Fruit fly (Drosophila melanogaster) whole organism, embryonic: ENCODE measurements around the gene borr.

Source experiments
- Bteb2 ChIP-seq: fragments of 200-800 bp; sonication (Bioruptor generic); optimal IDR thresholded peaks from 2 replicates; lab custom pipeline; 2016; ENCODE audit warnings: missing biosample characterization, missing genetic modification characterization
- org-1 ChIP-seq: fragments of 200-800 bp; sonication (Bioruptor generic); optimal IDR thresholded peaks from 2 replicates; lab custom pipeline; 2017; ENCODE audit warnings: missing biosample characterization, missing genetic modification characterization
- so ChIP-seq: fragments of 200-800 bp; sonication (Bioruptor generic); IDR thresholded peaks from 3 replicates; pipeline ENCODE4 v1.3.6; 2022; ENCODE audit warnings: missing biosample characterization, missing genetic modification characterization

- no peak for TF ChIP-seq Bteb2
- TF ChIP-seq org-1 (GFP tag; lab: Kevin White, UChicago) = no peak
- no peak for TF ChIP-seq so (GFP tag; lab: Robert Waterston, UW)
Observed at dm6 chr2L:9250942-9251341, 2.0 kb downstream of the borr start, which contains the start of gene aust.
